Fruit fly (Drosophila melanogaster) whole organism, prepupa: ENCODE measurements around the gene Sec63.

ENCODE experiments used
- CG10631 ChIP-seq: fragments of 200-800 bp; sonication (Bioruptor generic); optimal IDR thresholded peaks from 2 replicates; lab custom pipeline; 2016; ENCODE audit warnings: missing biosample characterization, missing genetic modification characterization
- CG10669 ChIP-seq: fragments of 200-800 bp; sonication (Bioruptor generic); optimal IDR thresholded peaks from 3 replicates; lab custom pipeline; 2018; ENCODE audit warnings: missing biosample characterization, mild to moderate bottlenecking, missing genetic modification characterization, moderate library complexity
- CG11294 ChIP-seq: fragments of 200-800 bp; sonication (Bioruptor generic); IDR thresholded peaks from 2 replicates; pipeline ENCODE4 v1.3.6; 2022; ENCODE audit warnings: missing biosample characterization, missing genetic modification characterization
- CG11762 ChIP-seq: fragments of 200-800 bp; sonication (Bioruptor generic); optimal IDR thresholded peaks from 3 replicates; lab custom pipeline; 2016; ENCODE audit warnings: missing biosample characterization, missing genetic modification characterization; ENCODE audit not compliant: insufficient read depth
- CG3032 ChIP-seq: fragments of 200-800 bp; optimal IDR thresholded peaks from 2 replicates; lab custom pipeline; 2019; ENCODE audit warnings: missing biosample characterization, mild to moderate bottlenecking, missing genetic modification characterization, moderate library complexity
- CG31627 ChIP-seq: fragments of 200-800 bp; sonication (Bioruptor generic); optimal IDR thresholded peaks from 3 replicates; lab custom pipeline; 2016; ENCODE audit warnings: missing biosample characterization, missing genetic modification characterization
- CG34406 ChIP-seq: fragments of 200-800 bp; sonication (Bioruptor generic); optimal IDR thresholded peaks from 3 replicates; lab custom pipeline; 2016; ENCODE audit warnings: missing biosample characterization, missing genetic modification characterization
- CG3919 ChIP-seq: fragments of 200-800 bp; sonication (Bioruptor generic); optimal IDR thresholded peaks from 3 replicates; lab custom pipeline; 2016; ENCODE audit warnings: missing biosample characterization, missing genetic modification characterization
- CG4318 ChIP-seq: fragments of 200-800 bp; sonication (Bioruptor generic); optimal IDR thresholded peaks from 3 replicates; lab custom pipeline; 2017; ENCODE audit warnings: missing biosample characterization, mild to moderate bottlenecking, missing genetic modification characterization
- CG6163 ChIP-seq: fragments of 200-800 bp; sonication (Bioruptor generic); IDR thresholded peaks from 3 replicates; pipeline ENCODE4 v1.3.6; 2022; ENCODE audit warnings: missing biosample characterization, missing genetic modification characterization
- CG6276 ChIP-seq: fragments of 200-800 bp; sonication (Bioruptor generic); optimal IDR thresholded peaks from 2 replicates; lab custom pipeline; 2017; ENCODE audit warnings: missing biosample characterization, mild to moderate bottlenecking, missing genetic modification characterization
- CG6792 ChIP-seq: fragments of 200-800 bp; sonication (Bioruptor generic); optimal IDR thresholded peaks from 3 replicates; lab custom pipeline; 2016; ENCODE audit warnings: missing biosample characterization, missing genetic modification characterization
- CG6808 ChIP-seq: fragments of 200-800 bp; sonication (Bioruptor generic); optimal IDR thresholded peaks from 3 replicates; lab custom pipeline; 2017; ENCODE audit warnings: missing biosample characterization, missing genetic modification characterization, mild to moderate bottlenecking, moderate library complexity, missing genetic modification reagents
- CG7368 ChIP-seq: fragments of 200-800 bp; sonication (Bioruptor generic); optimal IDR thresholded peaks from 3 replicates; lab custom pipeline; 2016; ENCODE audit warnings: missing biosample characterization, missing genetic modification characterization
- CG8119 ChIP-seq: fragments of 200-800 bp; sonication (Bioruptor generic); IDR thresholded peaks from 3 replicates; pipeline ENCODE4 v1.3.6; 2022; ENCODE audit warnings: missing biosample characterization, missing genetic modification characterization
- CG8632 ChIP-seq: fragments of 200-800 bp; sonication (Bioruptor generic); optimal IDR thresholded peaks from 3 replicates; lab custom pipeline; 2016; ENCODE audit warnings: missing biosample characterization, missing genetic modification characterization
- CG9139 ChIP-seq: fragments of 200-800 bp; sonication (Bioruptor generic); optimal IDR thresholded peaks from 3 replicates; lab custom pipeline; 2017; ENCODE audit warnings: missing biosample characterization, mild to moderate bottlenecking, missing genetic modification characterization
- Eip78C ChIP-seq: fragments of 200-800 bp; sonication (Bioruptor generic); peaks from one replicate; lab custom pipeline; 2016; ENCODE audit warnings: missing biosample characterization, missing genetic modification characterization
- Ets21C ChIP-seq: fragments of 200-800 bp; sonication (Bioruptor generic); optimal IDR thresholded peaks from 3 replicates; lab custom pipeline; 2016; ENCODE audit warnings: missing biosample characterization, missing genetic modification characterization
- Ets96B ChIP-seq: fragments of 200-800 bp; optimal IDR thresholded peaks from 2 replicates; lab custom pipeline; 2019; ENCODE audit warnings: missing biosample characterization, mild to moderate bottlenecking, missing genetic modification characterization, moderate library complexity
- Hr39 ChIP-seq: fragments of 200-800 bp; sonication (Bioruptor generic); optimal IDR thresholded peaks from 2 replicates; lab custom pipeline; 2016; ENCODE audit warnings: missing biosample characterization, missing genetic modification characterization
- Hr4 ChIP-seq: fragments of 200-800 bp; sonication (Bioruptor generic); optimal IDR thresholded peaks from 3 replicates; lab custom pipeline; 2016; ENCODE audit warnings: missing biosample characterization, missing genetic modification characterization
- Met ChIP-seq: fragments of 200-800 bp; sonication (Bioruptor generic); optimal IDR thresholded peaks from 3 replicates; lab custom pipeline; 2016; ENCODE audit warnings: missing biosample characterization, missing genetic modification characterization
- OdsH ChIP-seq: fragments of 200-800 bp; sonication (Bioruptor generic); optimal IDR thresholded peaks from 3 replicates; lab custom pipeline; 2016; ENCODE audit warnings: missing biosample characterization, missing genetic modification characterization
- Smox ChIP-seq: fragments of 200-800 bp; sonication (Bioruptor generic); optimal IDR thresholded peaks from 3 replicates; lab custom pipeline; 2016; ENCODE audit warnings: missing biosample characterization, missing genetic modification characterization
- Sox14 ChIP-seq: fragments of 200-800 bp; sonication (Bioruptor generic); optimal IDR thresholded peaks from 3 replicates; lab custom pipeline; 2016; ENCODE audit warnings: missing biosample characterization, missing genetic modification characterization
- Sox15 ChIP-seq: fragments of 200-800 bp; sonication (Bioruptor generic); optimal IDR thresholded peaks from 3 replicates; lab custom pipeline; 2016; ENCODE audit warnings: missing biosample characterization, missing genetic modification characterization
- achi ChIP-seq: fragments of 200-800 bp; sonication (Bioruptor generic); optimal IDR thresholded peaks from 3 replicates; lab custom pipeline; 2016; ENCODE audit warnings: missing biosample characterization, missing genetic modification characterization
- acj6 ChIP-seq: fragments of 200-800 bp; sonication (Bioruptor generic); optimal IDR thresholded peaks from 3 replicates; lab custom pipeline; 2016; ENCODE audit warnings: missing biosample characterization, missing genetic modification characterization
- cyc ChIP-seq: fragments of 200-800 bp; sonication (Bioruptor generic); optimal IDR thresholded peaks from 3 replicates; lab custom pipeline; 2016; ENCODE audit warnings: missing biosample characterization, missing genetic modification characterization
- dac ChIP-seq: fragments of 200-800 bp; sonication (Bioruptor generic); optimal IDR thresholded peaks from 2 replicates; lab custom pipeline; 2017; ENCODE audit warnings: missing biosample characterization, mild to moderate bottlenecking, missing genetic modification characterization
- dsx ChIP-seq: fragments of 200-800 bp; optimal IDR thresholded peaks from 3 replicates; lab custom pipeline; 2019; ENCODE audit warnings: missing biosample characterization, mild to moderate bottlenecking, missing genetic modification characterization, moderate library complexity; ENCODE audit not compliant: poor library complexity, severe bottlenecking
- eg ChIP-seq: fragments of 200-800 bp; sonication (Bioruptor generic); IDR thresholded peaks from 3 replicates; pipeline ENCODE4 v1.3.6; 2022; ENCODE audit warnings: missing biosample characterization, missing genetic modification characterization
- esn ChIP-seq: fragments of 200-800 bp; sonication (Bioruptor generic); optimal IDR thresholded peaks from 2 replicates; lab custom pipeline; 2016; ENCODE audit warnings: missing biosample characterization, mild to moderate bottlenecking, missing genetic modification characterization, moderate library complexity
- fd59A ChIP-seq: fragments of 200-800 bp; sonication (Bioruptor generic); optimal IDR thresholded peaks from 2 replicates; lab custom pipeline; 2017; ENCODE audit warnings: missing biosample characterization, mild to moderate bottlenecking, missing genetic modification characterization, missing genetic modification reagents
- fd85E ChIP-seq: fragments of 200-800 bp; sonication (Bioruptor generic); optimal IDR thresholded peaks from 3 replicates; lab custom pipeline; 2016; ENCODE audit warnings: missing biosample characterization, missing genetic modification characterization
- lz ChIP-seq: fragments of 200-800 bp; sonication (Bioruptor generic); optimal IDR thresholded peaks from 3 replicates; lab custom pipeline; 2016; ENCODE audit warnings: missing biosample characterization, missing genetic modification characterization
- net ChIP-seq: fragments of 200-800 bp; sonication (Bioruptor generic); optimal IDR thresholded peaks from 3 replicates; lab custom pipeline; 2016; ENCODE audit warnings: missing biosample characterization, missing genetic modification characterization
- pdm3 ChIP-seq: fragments of 200-800 bp; sonication (Bioruptor generic); optimal IDR thresholded peaks from 3 replicates; lab custom pipeline; 2016; ENCODE audit warnings: missing biosample characterization, missing genetic modification characterization
- salr ChIP-seq, 2 experiments: fragments of 200-800 bp; sonication (Bioruptor generic); optimal IDR thresholded peaks; 3 replicates each; lab custom pipeline; 2016 to 2018; ENCODE audit warnings: missing biosample characterization in 2 of 2, missing genetic modification characterization in 2 of 2, mild to moderate bottlenecking in 1 of 2
- ss ChIP-seq, 2 experiments: fragments of 200-800 bp; sonication (Bioruptor generic); optimal IDR thresholded peaks; 2 replicates in 1 of 2; 3 replicates in 1 of 2; lab custom pipeline; 2017 to 2018; ENCODE audit warnings: mild to moderate bottlenecking in 2 of 2, missing biosample characterization in 2 of 2, missing genetic modification characterization in 2 of 2, moderate library complexity in 1 of 2
- svp ChIP-seq: fragments of 200-800 bp; sonication (Bioruptor generic); peaks from one replicate; lab custom pipeline; 2016; ENCODE audit warnings: missing biosample characterization, missing genetic modification characterization
- topi ChIP-seq: fragments of 200-800 bp; sonication (Bioruptor generic); optimal IDR thresholded peaks from 3 replicates; lab custom pipeline; 2016; ENCODE audit warnings: missing biosample characterization, missing genetic modification characterization
- vri ChIP-seq: fragments of 200-800 bp; sonication (Bioruptor generic); optimal IDR thresholded peaks from 3 replicates; lab custom pipeline; 2016; ENCODE audit warnings: missing biosample characterization, mild to moderate bottlenecking, missing genetic modification characterization

The Sec63 gene

DNA sequence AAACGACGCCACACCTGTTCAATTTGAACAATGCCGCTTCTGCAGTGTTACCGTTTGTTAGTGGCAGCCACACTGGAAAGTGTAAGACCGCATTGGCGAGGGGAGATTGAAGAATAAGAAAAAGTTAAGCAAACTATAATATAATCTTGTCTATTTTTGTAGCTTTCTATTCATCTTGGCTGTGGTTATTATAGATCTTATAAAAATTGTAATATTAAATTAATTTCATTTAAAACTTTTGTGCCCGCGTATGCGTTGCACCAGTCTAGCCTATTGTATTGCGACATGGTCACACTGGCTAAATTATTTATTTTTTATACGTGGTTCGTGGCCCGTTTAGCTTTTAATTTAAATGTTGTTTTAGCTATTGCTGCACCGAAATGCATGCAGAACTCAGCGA is 37.0 kb upstream of the Sec63 start, which contains the start of the genes RhoGEF4 and Rint1 (continued):
- TF ChIP-seq eg (GFP tag; lab: Robert Waterston, UW) = peak; percentile 52; the same call in 2 of the 3 replicates
- no peak for TF ChIP-seq salr (GFP tag; optimal IDR thresholded peaks at IDR 0.05; lab: Kevin White, UChicago)
- TF ChIP-seq CG8632 (GFP tag; lab: Kevin White, UChicago) = no peak
- peak; percentile 63 for TF ChIP-seq CG31627 (GFP tag; lab: Kevin White, UChicago)
- TF ChIP-seq CG6276 (GFP tag; lab: Kevin White, UChicago) = no peak
- TF ChIP-seq CG10669 (GFP tag; lab: Kevin White, UChicago) = peak; percentile 6
- TF ChIP-seq topi (GFP tag; lab: Kevin White, UChicago) = no peak
- peak; percentile 6 for TF ChIP-seq dsx (GFP tag; lab: Kevin White, UChicago)
- TF ChIP-seq CG6808 = no peak
- TF ChIP-seq CG7368 (GFP tag; lab: Kevin White, UChicago) = no peak

DNA sequence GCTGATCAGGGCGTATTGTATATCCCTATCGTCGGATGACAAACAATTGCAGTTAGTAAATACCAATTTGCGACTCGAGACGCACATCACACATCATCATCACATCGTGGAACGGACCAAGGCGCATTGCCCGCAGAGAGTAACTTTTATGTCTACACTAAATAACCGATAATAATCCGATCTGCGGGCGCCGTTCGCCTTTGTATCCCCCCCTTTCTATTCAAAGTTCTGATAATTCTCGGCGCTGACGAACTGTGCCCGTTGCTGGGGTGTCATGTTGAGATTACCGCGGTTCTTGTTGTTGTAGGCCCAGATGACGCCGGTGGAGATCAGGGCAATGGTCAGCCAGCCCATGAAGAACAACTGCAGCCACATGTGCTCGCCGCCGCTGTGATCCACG is 33.7 kb upstream of the Sec63 start:
- TF ChIP-seq Hr39 (GFP tag; lab: Kevin White, UChicago) (no peak), lz (no peak), CG6163 (GFP tag; lab: Robert Waterston, UW) (no peak), CG6808 (no peak), eg (GFP tag; lab: Robert Waterston, UW) (no peak), Smox (GFP tag; lab: Kevin White, UChicago) (no peak), CG3919 (GFP tag; lab: Kevin White, UChicago) (no peak), achi (no peak), fd59A (GFP tag; lab: Kevin White, UChicago) (no peak), Ets21C (GFP tag; lab: Kevin White, UChicago) (no peak), CG31627 (GFP tag; lab: Kevin White, UChicago) (no peak)

DNA sequence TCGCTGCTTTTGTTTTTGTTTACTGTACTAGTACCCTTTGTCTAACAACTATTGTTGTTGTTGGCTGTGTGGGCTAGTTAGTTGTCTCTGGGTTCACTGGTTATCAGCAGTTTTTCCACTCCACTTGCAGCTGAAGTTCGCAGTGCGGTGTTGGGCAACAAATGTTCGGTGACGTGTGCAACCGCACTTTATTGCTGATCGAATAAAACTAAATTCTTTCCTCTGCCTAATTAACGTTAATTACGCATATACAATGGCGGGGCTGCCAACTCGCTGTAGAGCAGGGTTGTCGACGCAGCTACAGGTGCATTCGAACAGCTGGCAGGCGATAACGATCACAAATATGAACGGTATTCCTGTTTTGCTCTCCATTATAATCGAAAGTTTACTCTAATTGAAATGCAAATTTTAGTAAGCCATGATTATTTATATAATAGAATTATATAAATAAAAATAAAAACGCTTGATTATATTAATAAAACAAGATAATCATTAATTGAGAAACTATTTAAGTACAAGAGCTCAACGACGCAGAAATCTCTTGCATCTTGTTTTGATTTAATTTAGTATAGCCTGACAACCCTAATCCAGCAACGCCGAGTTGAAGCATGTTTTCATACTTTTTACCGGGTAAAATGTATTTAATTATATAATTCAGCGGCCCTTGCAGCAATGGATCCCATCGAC is 31.7 kb upstream of the Sec63 start, which contains the start of the genes mrva, CG42307 and mus312:
Gene mrva, minus strand, starts transcription at position 276 of the 687 bp plus-strand sequence.
Gene CG42307, plus strand, starts transcription at position 566 of the 687 bp plus-strand sequence.
Gene mus312, plus strand, starts transcription at position 566 of the 687 bp plus-strand sequence.
- no peak for TF ChIP-seq CG6276 (GFP tag; lab: Kevin White, UChicago)
- no peak for TF ChIP-seq topi (GFP tag; lab: Kevin White, UChicago)
- no peak for TF ChIP-seq CG3919 (GFP tag; lab: Kevin White, UChicago)
- TF ChIP-seq cyc (GFP tag; lab: Kevin White, UChicago) = peak; percentile 60
- TF ChIP-seq CG10631 (GFP tag; lab: Kevin White, UChicago) = peak; percentile 85
- peak; percentile 80 for TF ChIP-seq CG8119 (GFP tag; lab: Robert Waterston, UW)
- peak; percentile 89 for TF ChIP-seq eg (GFP tag; lab: Robert Waterston, UW)
- TF ChIP-seq CG31627 (GFP tag; lab: Kevin White, UChicago) = peak; percentile 44
- no peak for TF ChIP-seq svp
- no peak for TF ChIP-seq net
- TF ChIP-seq vri (GFP tag; lab: Kevin White, UChicago) = no peak
- no peak for TF ChIP-seq Ets21C (GFP tag; lab: Kevin White, UChicago)
- no peak for TF ChIP-seq ss (GFP tag; optimal IDR thresholded peaks at IDR 0.05; lab: Kevin White, UChicago)
- peak; percentile 50 for TF ChIP-seq CG7368 (GFP tag; lab: Kevin White, UChicago)
- TF ChIP-seq CG6163 (GFP tag; lab: Robert Waterston, UW) = peak; percentile 78
- peak; percentile 81 for TF ChIP-seq CG34406
- peak; percentile 78 for TF ChIP-seq esn (GFP tag; lab: Kevin White, UChicago)
- TF ChIP-seq Hr4 (GFP tag; lab: Kevin White, UChicago) = no peak
- no peak for TF ChIP-seq CG10669 (GFP tag; lab: Kevin White, UChicago)
- TF ChIP-seq OdsH (GFP tag; lab: Kevin White, UChicago) = no peak
- peak; percentile 48 for TF ChIP-seq dsx (GFP tag; lab: Kevin White, UChicago)
- no peak for TF ChIP-seq pdm3
- TF ChIP-seq CG11294 (GFP tag; lab: Robert Waterston, UW) = peak; percentile 82; the same call in 1 of the 2 replicates
- no peak for TF ChIP-seq acj6 (GFP tag; lab: Kevin White, UChicago)
- peak in 1 of 2 experiments; percentile 21 for TF ChIP-seq salr (GFP tag; optimal IDR thresholded peaks at IDR 0.05; lab: Kevin White, UChicago)
- no peak for TF ChIP-seq Met (GFP tag; lab: Kevin White, UChicago)
- no peak for TF ChIP-seq CG4318 (GFP tag; lab: Kevin White, UChicago)
- peak; percentile 79 for TF ChIP-seq Sox14 (GFP tag; lab: Kevin White, UChicago)
- TF ChIP-seq fd59A (GFP tag; lab: Kevin White, UChicago) = peak; percentile 28
- no peak for TF ChIP-seq fd85E (GFP tag; lab: Kevin White, UChicago)
- TF ChIP-seq Ets96B = peak; percentile 85
- TF ChIP-seq CG3032 (tag; lab: Kevin White, UChicago) = peak; percentile 90
- TF ChIP-seq Smox (GFP tag; lab: Kevin White, UChicago) = no peak
- TF ChIP-seq CG6792 (GFP tag; lab: Kevin White, UChicago) = peak; percentile 70
- TF ChIP-seq Eip78C (GFP tag; lab: Kevin White, UChicago) = no peak
- no peak for TF ChIP-seq dac (GFP tag; lab: Kevin White, UChicago)
- TF ChIP-seq CG9139 (GFP tag; lab: Kevin White, UChicago) = no peak
- TF ChIP-seq CG11762 (GFP tag; lab: Kevin White, UChicago) = peak; percentile 76
- peak; percentile 67 for TF ChIP-seq Sox15
- no peak for TF ChIP-seq CG6808
